Worm (Caenorhabditis elegans) whole organism, L1 larva: ENCODE measurements around the gene F40F8.4.

Source experiments
- dsc-1 ChIP-seq: sonication (generic microtip); optimal IDR thresholded peaks from 2 replicates; lab custom pipeline; 2016; ENCODE audit warnings: mild to moderate bottlenecking, missing genetic modification characterization, missing compliant biosample characterization
- efl-1 ChIP-seq, 4 experiments: fragments of 150-350 bp; optimal IDR thresholded peaks in 3 of 4; peaks in 1 of 4; 1 replicate in 1 of 4; 2 replicates in 3 of 4; lab custom pipeline; 2014; ENCODE audit warnings: missing biosample characterization in 2 of 4, missing genetic modification characterization in 2 of 4, missing genetic modification reagents in 2 of 4
- tbx-2 ChIP-seq: sonication (generic microtip); optimal IDR thresholded peaks from 2 replicates; lab custom pipeline; 2016; ENCODE audit warnings: missing genetic modification characterization, missing compliant biosample characterization
- unc-62 ChIP-seq: fragments of 150-350 bp; optimal IDR thresholded peaks from 2 replicates; lab custom pipeline; 2014; ENCODE audit warnings: missing biosample characterization, missing genetic modification reagents, missing genetic modification characterization
- zip-4 ChIP-seq: fragments of 200-800 bp; sonication (Bioruptor generic); optimal IDR thresholded peaks from 2 replicates; lab custom pipeline; 2018; ENCODE audit warnings: mild to moderate bottlenecking, missing genetic modification characterization, moderate library complexity, missing compliant biosample characterization

ce11 chrII:11161675-11162074 lies 21.6 kb upstream of the F40F8.4 start:
- TF ChIP-seq zip-4 (GFP tag; lab: Kevin White, UChicago), result no peak
- no peak for TF ChIP-seq dsc-1 (tag; lab: Kevin White, UChicago)
- no peak for TF ChIP-seq unc-62
- no peak for TF ChIP-seq efl-1 (optimal IDR thresholded peaks at IDR 0.05; lab: Kevin White, UChicago)
- TF ChIP-seq efl-1 (GFP tag; optimal IDR thresholded peaks at IDR 0.05 in 1 of 2; lab: Kevin White, UChicago), result no peak
- TF ChIP-seq tbx-2 (tag; lab: Kevin White, UChicago), result no peak
